Fruit fly (Drosophila melanogaster): ENCODE measurements around the gene Lam.

Gene Lam

DNA sequence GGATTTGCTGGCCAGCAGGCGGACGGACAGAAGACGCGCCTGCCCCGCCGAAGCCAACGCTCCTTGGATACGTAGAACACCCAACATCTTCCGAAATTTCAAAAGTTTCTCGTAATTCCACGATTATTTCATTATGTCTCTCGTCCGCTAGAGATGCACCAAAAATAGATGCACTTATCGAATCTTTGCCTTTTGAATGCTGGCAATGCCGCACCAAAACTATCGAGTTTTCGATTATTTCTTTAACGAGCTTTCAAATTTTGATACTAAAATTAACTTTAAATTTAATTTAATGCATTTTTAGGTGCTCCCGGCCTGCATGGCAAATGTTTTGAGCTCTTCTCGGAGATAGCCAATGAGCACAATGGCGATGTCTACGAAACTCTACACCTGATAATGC, 10.2 kb upstream of the Lam start, which contains the start of gene Coq6:
Gene Coq6, minus strand, starts transcription at position 163 of the 400 bp plus-strand sequence.
- TF ChIP-seq Hr83 (GFP tag; optimal IDR thresholded peaks at IDR 0.05; ENCODE audit: poor library complexity, severe bottlenecking) (peak; percentile 80), GATAd (GFP tag; optimal IDR thresholded peaks at IDR 0.05) (no peak)

DNA sequence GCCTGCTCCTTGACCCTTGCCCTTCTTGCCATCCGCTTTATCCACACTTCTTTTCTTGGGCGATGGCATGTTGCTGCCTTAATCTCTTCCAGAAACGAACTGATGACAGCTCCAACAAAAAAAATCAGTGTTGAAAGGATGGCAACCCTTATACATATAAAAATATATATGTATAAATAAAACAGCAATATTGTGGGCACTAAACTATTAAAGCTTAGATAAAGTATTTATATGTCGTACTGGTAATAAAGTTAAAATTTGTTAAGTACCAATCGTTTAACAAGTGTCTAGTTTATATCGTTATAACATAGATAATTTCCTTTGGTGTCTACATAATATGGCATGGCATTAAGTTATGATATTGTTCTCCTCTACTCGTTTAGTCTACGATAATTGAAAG, 5.6 kb upstream of the Lam start, which contains the start of gene tomb:
Gene tomb, minus strand, starts transcription at position 101 of the 400 bp plus-strand sequence.
- TF ChIP-seq Abd-B (GFP tag; optimal IDR thresholded peaks at IDR 0.05) = no peak
- TF ChIP-seq h (GFP tag; optimal IDR thresholded peaks at IDR 0.05) = no peak
- no peak for TF ChIP-seq dmrt93B (GFP tag; optimal IDR thresholded peaks at IDR 0.05)
- TF ChIP-seq Sp1 (GFP tag; optimal IDR thresholded peaks at IDR 0.05) = no peak
- TF ChIP-seq pan (optimal IDR thresholded peaks at IDR 0.05) = no peak
- TF ChIP-seq N (GFP tag; optimal IDR thresholded peaks at IDR 0.05) = no peak
- TF ChIP-seq dl (GFP tag; optimal IDR thresholded peaks at IDR 0.05; ENCODE audit: insufficient read depth in 1 of 2, partially characterized antibody in 2 of 2) = no peak
- TF ChIP-seq Dif (GFP tag; optimal IDR thresholded peaks at IDR 0.05; ENCODE audit: partially characterized antibody) = no peak
- TF ChIP-seq OdsH (GFP tag; optimal IDR thresholded peaks at IDR 0.05) = no peak
- TF ChIP-seq Hnf4 (GFP tag; optimal IDR thresholded peaks at IDR 0.05) = no peak
- TF ChIP-seq foxo (GFP tag; optimal IDR thresholded peaks at IDR 0.05) = no peak
- TF ChIP-seq CG32264 (GFP tag; optimal IDR thresholded peaks at IDR 0.05) = no peak
- TF ChIP-seq rgr (GFP tag; optimal IDR thresholded peaks at IDR 0.05) = no peak
- TF ChIP-seq Rel (GFP tag; optimal IDR thresholded peaks at IDR 0.05) = no peak
- no peak for TF ChIP-seq Rel (tag; optimal IDR thresholded peaks at IDR 0.05)
- no peak for TF ChIP-seq CrebA (GFP tag; optimal IDR thresholded peaks at IDR 0.05; ENCODE audit: borderline replicate concordance)
- TF ChIP-seq tai (GFP tag; optimal IDR thresholded peaks at IDR 0.05) = no peak

DNA sequence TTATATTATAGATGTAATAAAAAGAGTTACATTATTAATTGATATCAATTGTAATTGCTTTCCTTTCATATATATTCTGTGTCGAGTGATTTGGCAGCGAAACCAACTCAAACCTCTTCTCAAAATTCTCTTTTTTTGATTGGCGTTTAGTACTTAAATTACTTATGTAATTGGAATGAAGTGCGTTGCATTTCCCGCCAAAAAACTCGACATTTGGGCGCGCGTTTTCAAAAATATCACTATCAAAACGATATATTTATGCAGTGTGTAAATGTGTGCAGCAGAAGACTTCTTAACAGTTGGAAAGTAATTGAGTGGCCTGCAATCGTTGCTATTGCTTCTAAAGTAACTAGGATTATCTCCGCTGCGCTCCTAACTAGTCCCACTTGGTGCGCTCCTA, 5.2 kb upstream of the Lam start:
- TF ChIP-seq Hr78 (GFP tag; optimal IDR thresholded peaks at IDR 0.05) (no peak), dl (GFP tag; optimal IDR thresholded peaks at IDR 0.05; ENCODE audit: insufficient read depth in 1 of 2, partially characterized antibody in 2 of 2) (no peak), foxo (GFP tag; optimal IDR thresholded peaks at IDR 0.05) (no peak), Vsx2 (GFP tag; optimal IDR thresholded peaks at IDR 0.05; ENCODE audit: partially characterized antibody) (no peak), psq (GFP tag; optimal IDR thresholded peaks at IDR 0.05) (no peak), lola (GFP tag; optimal IDR thresholded peaks at IDR 0.05) (no peak), sv (GFP tag; optimal IDR thresholded peaks at IDR 0.05) (no peak)

DNA sequence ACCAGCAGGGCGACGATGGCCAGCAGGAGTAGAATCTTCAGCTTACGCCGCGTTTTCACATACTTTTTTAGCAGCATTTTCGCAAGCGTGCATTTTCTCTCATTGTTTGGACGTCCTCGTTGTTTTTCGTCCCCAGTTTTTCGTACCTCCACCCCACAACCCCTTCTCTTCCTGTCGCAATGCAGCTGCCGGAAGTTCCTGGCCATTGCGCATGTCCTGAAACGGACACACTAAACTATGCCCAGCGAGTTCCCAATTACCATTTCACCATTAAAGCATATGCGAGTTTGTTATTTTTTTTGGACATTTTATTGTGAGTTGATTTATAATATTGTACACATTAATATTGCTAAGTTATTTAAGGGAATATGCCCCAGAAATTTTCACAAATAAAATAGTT, 3.2 kb upstream of the Lam start, which contains the start of gene CG14015:
Gene CG14015, minus strand, starts transcription at position 163 of the 400 bp plus-strand sequence.
- no peak for TF ChIP-seq dmrt93B (GFP tag; optimal IDR thresholded peaks at IDR 0.05)
- no peak for TF ChIP-seq h (GFP tag; optimal IDR thresholded peaks at IDR 0.05)
- no peak for TF ChIP-seq Sp1 (GFP tag; optimal IDR thresholded peaks at IDR 0.05)
- no peak for TF ChIP-seq Vsx2 (GFP tag; optimal IDR thresholded peaks at IDR 0.05; ENCODE audit: partially characterized antibody)
- no peak for TF ChIP-seq CG32264 (GFP tag; optimal IDR thresholded peaks at IDR 0.05)
- TF ChIP-seq Rel (GFP tag; optimal IDR thresholded peaks at IDR 0.05) = no peak
- no peak for TF ChIP-seq Rel (tag; optimal IDR thresholded peaks at IDR 0.05)
- TF ChIP-seq psq (GFP tag; optimal IDR thresholded peaks at IDR 0.05) = no peak
- TF ChIP-seq Abd-B (GFP tag; optimal IDR thresholded peaks at IDR 0.05) = no peak
- no peak for TF ChIP-seq dsf (GFP tag; optimal IDR thresholded peaks at IDR 0.05; ENCODE audit: borderline replicate concordance)
- TF ChIP-seq CG9705 (GFP tag; optimal IDR thresholded peaks at IDR 0.05) = no peak
- no peak for TF ChIP-seq usp (GFP tag; optimal IDR thresholded peaks at IDR 0.05)
- TF ChIP-seq foxo (GFP tag; optimal IDR thresholded peaks at IDR 0.05) = no peak
- TF ChIP-seq Hnf4 (GFP tag; optimal IDR thresholded peaks at IDR 0.05) = no peak
- TF ChIP-seq pan (optimal IDR thresholded peaks at IDR 0.05) = no peak
- TF ChIP-seq woc (GFP tag; optimal IDR thresholded peaks at IDR 0.05) = no peak

DNA sequence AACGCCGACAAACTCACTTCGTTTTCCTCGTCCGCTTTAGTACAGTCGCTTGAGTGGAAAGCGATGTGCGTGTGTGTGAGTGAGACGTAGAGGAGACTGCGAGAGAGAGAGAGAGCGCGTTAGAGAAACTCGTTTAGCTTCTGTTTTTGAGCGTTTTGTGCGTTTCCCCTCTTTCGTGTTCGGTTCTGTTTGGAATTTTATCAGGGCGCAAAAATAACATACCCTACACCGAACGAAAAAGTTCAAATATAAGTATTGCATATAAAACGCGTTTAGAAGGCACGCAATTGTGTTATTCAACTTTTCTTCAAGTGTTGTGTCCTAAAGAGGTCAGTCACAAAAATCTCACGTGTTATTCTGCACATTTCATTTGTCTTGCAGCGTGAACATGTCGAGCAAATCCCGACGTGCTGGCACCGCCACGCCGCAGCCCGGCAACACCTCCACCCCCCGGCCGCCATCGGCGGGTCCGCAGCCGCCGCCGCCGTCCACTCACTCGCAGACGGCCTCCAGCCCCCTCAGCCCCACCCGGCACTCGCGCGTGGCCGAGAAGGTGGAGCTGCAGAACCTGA, 750 bp downstream of the Lam start:
- TF ChIP-seq N (GFP tag; optimal IDR thresholded peaks at IDR 0.05) (no peak), br (GFP tag; optimal IDR thresholded peaks at IDR 0.05) (peak; percentile 7), foxo (GFP tag; optimal IDR thresholded peaks at IDR 0.05) (peak; percentile 14 to 68), rgr (GFP tag; optimal IDR thresholded peaks at IDR 0.05) (peak; percentile 57), Hr83 (GFP tag; optimal IDR thresholded peaks at IDR 0.05; ENCODE audit: poor library complexity, severe bottlenecking) (peak; percentile 43), Mio (GFP tag; optimal IDR thresholded peaks at IDR 0.05) (no peak), CG9705 (GFP tag; optimal IDR thresholded peaks at IDR 0.05) (no peak), dl (GFP tag; optimal IDR thresholded peaks at IDR 0.05; ENCODE audit: insufficient read depth in 1 of 2, partially characterized antibody in 2 of 2) (peak in 1 of 2 experiments; percentile 0), sv (GFP tag; optimal IDR thresholded peaks at IDR 0.05) (no peak), Rel (GFP tag; optimal IDR thresholded peaks at IDR 0.05) (no peak), Rel (tag; optimal IDR thresholded peaks at IDR 0.05) (peak; percentile 3), lola (GFP tag; optimal IDR thresholded peaks at IDR 0.05) (no peak), OdsH (GFP tag; optimal IDR thresholded peaks at IDR 0.05) (peak; percentile 45), tai (GFP tag; optimal IDR thresholded peaks at IDR 0.05) (no peak), jim (GFP tag; optimal IDR thresholded peaks at IDR 0.05) (no peak), fru (GFP tag; optimal IDR thresholded peaks at IDR 0.05) (no peak), pan (optimal IDR thresholded peaks at IDR 0.05) (no peak), Hr78 (GFP tag; optimal IDR thresholded peaks at IDR 0.05) (no peak), Dif (GFP tag; optimal IDR thresholded peaks at IDR 0.05; ENCODE audit: partially characterized antibody) (peak; percentile 81), Abd-B (GFP tag; optimal IDR thresholded peaks at IDR 0.05) (no peak), GATAd (GFP tag; optimal IDR thresholded peaks at IDR 0.05) (no peak), HLH106 (tag; optimal IDR thresholded peaks at IDR 0.05) (peak; percentile 37), CrebA (GFP tag; optimal IDR thresholded peaks at IDR 0.05; ENCODE audit: borderline replicate concordance) (no peak), Dfd (GFP tag; optimal IDR thresholded peaks at IDR 0.05) (peak; percentile 98), brk (GFP tag; optimal IDR thresholded peaks at IDR 0.05) (no peak), sage (GFP tag; optimal IDR thresholded peaks at IDR 0.05) (no peak), dsf (GFP tag; optimal IDR thresholded peaks at IDR 0.05; ENCODE audit: borderline replicate concordance) (no peak), dmrt93B (GFP tag; optimal IDR thresholded peaks at IDR 0.05) (no peak), usp (GFP tag; optimal IDR thresholded peaks at IDR 0.05) (no peak), Sp1 (GFP tag; optimal IDR thresholded peaks at IDR 0.05) (peak; percentile 19)

All from whole organism, wandering third instar larva.